Fruit fly (Drosophila melanogaster) whole organism, embryonic: Measurements from ENCODE around the gene CG10660.
A peak's percentile ranks its signal among the peaks of the same experiment; 100 is the strongest.

Experiments used
- Asciz ChIP-seq: fragments of 200-800 bp; sonication (Bioruptor generic); optimal IDR thresholded peaks from 2 replicates; lab custom pipeline; 2017; ENCODE audit warnings: missing biosample characterization, mild to moderate bottlenecking, missing genetic modification characterization, missing genetic modification reagents
- B-H1 ChIP-seq: fragments of 200-800 bp; sonication (Bioruptor generic); IDR thresholded peaks from 3 replicates; pipeline ENCODE4 v1.3.6; 2022; ENCODE audit warnings: missing biosample characterization, missing genetic modification characterization
- Bdp1 ChIP-seq: fragments of 200-800 bp; sonication (Bioruptor generic); optimal IDR thresholded peaks from 3 replicates; lab custom pipeline; 2016; ENCODE audit warnings: missing biosample characterization, missing genetic modification characterization
- CG11093 ChIP-seq: fragments of 200-800 bp; sonication (Bioruptor generic); IDR thresholded peaks from 3 replicates; pipeline ENCODE4 v1.3.6; 2022; ENCODE audit warnings: missing biosample characterization, missing genetic modification characterization
- CG12769 ChIP-seq: fragments of 200-800 bp; sonication (Bioruptor generic); optimal IDR thresholded peaks from 2 replicates; lab custom pipeline; 2019; ENCODE audit warnings: missing biosample characterization, mild to moderate bottlenecking, missing genetic modification characterization, moderate library complexity
- CG14441 ChIP-seq: fragments of 200-800 bp; sonication (Bioruptor generic); IDR thresholded peaks from 2 replicates; pipeline ENCODE4 v1.3.6; 2022; ENCODE audit warnings: missing biosample characterization, missing genetic modification characterization
- CG16779 ChIP-seq: fragments of 200-800 bp; sonication (Bioruptor generic); IDR thresholded peaks from 2 replicates; pipeline ENCODE4 v1.3.6; 2022; ENCODE audit warnings: missing biosample characterization, missing genetic modification characterization
- CG17359 ChIP-seq: fragments of 200-800 bp; sonication (Bioruptor generic); optimal IDR thresholded peaks from 3 replicates; lab custom pipeline; 2018; ENCODE audit warnings: missing biosample characterization, mild to moderate bottlenecking, missing genetic modification characterization, moderate library complexity
- CG17361 ChIP-seq: fragments of 200-800 bp; sonication (Bioruptor generic); IDR thresholded peaks from 3 replicates; pipeline ENCODE4 v1.3.6; 2022; ENCODE audit warnings: missing biosample characterization, missing genetic modification characterization
- CG17802 ChIP-seq: fragments of 200-800 bp; sonication (Bioruptor generic); optimal IDR thresholded peaks from 2 replicates; lab custom pipeline; 2018; ENCODE audit warnings: missing biosample characterization, mild to moderate bottlenecking, missing genetic modification characterization, moderate library complexity
- CG1832 ChIP-seq: fragments of 200-800 bp; sonication (Bioruptor generic); optimal IDR thresholded peaks from 2 replicates; lab custom pipeline; 2017; ENCODE audit warnings: missing biosample characterization, mild to moderate bottlenecking, missing genetic modification characterization, inconsistent platforms
- CG31388 ChIP-seq: fragments of 200-800 bp; sonication (Bioruptor generic); optimal IDR thresholded peaks from 2 replicates; lab custom pipeline; 2016; ENCODE audit warnings: missing biosample characterization, missing genetic modification characterization
- CG34224 ChIP-seq: fragments of 200-800 bp; sonication (Bioruptor generic); IDR thresholded peaks from 3 replicates; pipeline ENCODE4 v1.3.6; 2022; ENCODE audit warnings: missing biosample characterization, missing genetic modification characterization; ENCODE audit not compliant: partially characterized antibody
- CG42726 ChIP-seq: fragments of 200-800 bp; sonication (Bioruptor generic); IDR thresholded peaks from 2 replicates; pipeline ENCODE4 v1.3.6; 2022; ENCODE audit warnings: missing biosample characterization, missing genetic modification characterization; ENCODE audit not compliant: partially characterized antibody
- CG43689 ChIP-seq: fragments of 200-800 bp; sonication (Bioruptor generic); IDR thresholded peaks from 2 replicates; pipeline ENCODE4 v1.3.6; 2022; ENCODE audit warnings: missing biosample characterization, missing genetic modification characterization
- CG4404 ChIP-seq: fragments of 200-800 bp; sonication (Bioruptor generic); IDR thresholded peaks from 2 replicates; pipeline ENCODE4 v1.3.6; 2022; ENCODE audit warnings: missing biosample characterization, missing genetic modification characterization
- CG4707 ChIP-seq: fragments of 200-800 bp; sonication (Bioruptor generic); optimal IDR thresholded peaks from 2 replicates; lab custom pipeline; 2018; ENCODE audit warnings: missing biosample characterization, mild to moderate bottlenecking, missing genetic modification characterization, moderate library complexity
- CG4820 ChIP-seq: fragments of 200-800 bp; sonication (Bioruptor generic); optimal IDR thresholded peaks from 3 replicates; lab custom pipeline; 2016; ENCODE audit warnings: missing biosample characterization, missing genetic modification characterization
- CG6813 ChIP-seq: fragments of 200-800 bp; sonication (Bioruptor generic); optimal IDR thresholded peaks from 2 replicates; lab custom pipeline; 2017; ENCODE audit warnings: missing biosample characterization, missing genetic modification characterization, mild to moderate bottlenecking, moderate library complexity, missing genetic modification reagents
- CG7372 ChIP-seq: fragments of 200-800 bp; sonication (Bioruptor generic); IDR thresholded peaks from 2 replicates; pipeline ENCODE4 v1.3.6; 2022; ENCODE audit warnings: missing biosample characterization, missing genetic modification characterization
- CG8478 ChIP-seq: fragments of >200 bp; optimal IDR thresholded peaks from 2 replicates; lab custom pipeline; 2018
- CG9437 ChIP-seq: fragments of 200-800 bp; sonication (Bioruptor generic); optimal IDR thresholded peaks from 2 replicates; lab custom pipeline; 2018; ENCODE audit warnings: missing biosample characterization, mild to moderate bottlenecking, missing genetic modification characterization
- CG9932 ChIP-seq: fragments of 200-800 bp; sonication (Bioruptor generic); IDR thresholded peaks from 2 replicates; pipeline ENCODE4 v1.3.6; 2022; ENCODE audit warnings: missing biosample characterization, missing genetic modification characterization
- D19A ChIP-seq: fragments of 200-800 bp; optimal IDR thresholded peaks from 3 replicates; lab custom pipeline; 2019; ENCODE audit warnings: missing biosample characterization, mild to moderate bottlenecking, missing genetic modification characterization, moderate library complexity
- Elba2 ChIP-seq: fragments of 200-800 bp; sonication (Bioruptor generic); optimal IDR thresholded peaks from 3 replicates; lab custom pipeline; 2016; ENCODE audit warnings: missing biosample characterization, missing genetic modification characterization
- Ets97D ChIP-seq: fragments of 200-800 bp; sonication (Bioruptor generic); optimal IDR thresholded peaks from 3 replicates; lab custom pipeline; 2016; ENCODE audit warnings: missing biosample characterization, missing genetic modification characterization
- Fer2 ChIP-seq: fragments of 200-800 bp; sonication (Bioruptor generic); optimal IDR thresholded peaks from 2 replicates; lab custom pipeline; 2018; ENCODE audit warnings: missing biosample characterization, mild to moderate bottlenecking, missing genetic modification characterization, moderate library complexity
- Hr39 ChIP-seq: fragments of >200 bp; optimal IDR thresholded peaks from 2 replicates; lab custom pipeline; 2017
- Lpt ChIP-seq: fragments of >200 bp; optimal IDR thresholded peaks from 2 replicates; lab custom pipeline; 2018; ENCODE audit warnings: missing biosample characterization, missing genetic modification characterization
- Mad ChIP-seq: fragments of 200-800 bp; sonication (Bioruptor generic); optimal IDR thresholded peaks from 2 replicates; lab custom pipeline; 2016; ENCODE audit warnings: missing biosample characterization, missing genetic modification characterization
- PHDP ChIP-seq: fragments of 200-800 bp; sonication (Bioruptor generic); optimal IDR thresholded peaks from 3 replicates; lab custom pipeline; 2018; ENCODE audit warnings: missing biosample characterization, mild to moderate bottlenecking, missing genetic modification characterization, moderate library complexity
- Scr ChIP-seq: fragments of 200-800 bp; sonication (Bioruptor generic); IDR thresholded peaks from 2 replicates; pipeline ENCODE4 v1.3.6; 2022; ENCODE audit warnings: missing biosample characterization, missing genetic modification characterization; ENCODE audit not compliant: partially characterized antibody
- Tbp ChIP-seq: fragments of >200 bp; optimal IDR thresholded peaks from 2 replicates; lab custom pipeline; 2018; ENCODE audit warnings: missing biosample characterization, missing genetic modification characterization
- ac ChIP-seq: fragments of 200-800 bp; sonication (Bioruptor generic); optimal IDR thresholded peaks from 3 replicates; lab custom pipeline; 2017; ENCODE audit warnings: missing biosample characterization, mild to moderate bottlenecking, missing genetic modification characterization
- ara ChIP-seq: fragments of 200-800 bp; sonication (Bioruptor generic); IDR thresholded peaks from 2 replicates; pipeline ENCODE4 v1.3.6; 2022; ENCODE audit warnings: missing biosample characterization, missing genetic modification characterization
- bcd ChIP-seq: fragments of 200-800 bp; sonication (Bioruptor generic); optimal IDR thresholded peaks from 2 replicates; lab custom pipeline; 2017; ENCODE audit warnings: missing biosample characterization, mild to moderate bottlenecking, missing genetic modification characterization
- cad ChIP-seq: fragments of >200 bp; optimal IDR thresholded peaks from 2 replicates; lab custom pipeline; 2017; ENCODE audit warnings: missing biosample characterization, missing genetic modification characterization
- cas ChIP-seq: fragments of 200-800 bp; sonication (Bioruptor generic); IDR thresholded peaks from 2 replicates; pipeline ENCODE4 v1.3.6; 2022; ENCODE audit warnings: missing biosample characterization, missing genetic modification characterization
- cato ChIP-seq: fragments of 200-800 bp; sonication (Bioruptor generic); optimal IDR thresholded peaks from 2 replicates; lab custom pipeline; 2016; ENCODE audit warnings: missing biosample characterization, missing genetic modification characterization, borderline replicate concordance
- da ChIP-seq: fragments of 200-800 bp; sonication (Bioruptor generic); optimal IDR thresholded peaks from 2 replicates; lab custom pipeline; 2016; ENCODE audit warnings: missing biosample characterization, missing genetic modification characterization
- dm ChIP-seq: fragments of 200-800 bp; sonication (Bioruptor generic); optimal IDR thresholded peaks from 3 replicates; lab custom pipeline; 2016; ENCODE audit warnings: missing biosample characterization, missing genetic modification characterization
- gcm ChIP-seq: fragments of 200-800 bp; sonication (Bioruptor generic); optimal IDR thresholded peaks from 2 replicates; lab custom pipeline; 2019; ENCODE audit warnings: missing biosample characterization, mild to moderate bottlenecking, missing genetic modification characterization, moderate library complexity
- mam ChIP-seq: fragments of 200-800 bp; sonication (Bioruptor generic); optimal IDR thresholded peaks from 3 replicates; lab custom pipeline; 2016; ENCODE audit warnings: missing biosample characterization, missing genetic modification characterization
- nau ChIP-seq: fragments of 200-800 bp; sonication (Bioruptor generic); optimal IDR thresholded peaks from 3 replicates; lab custom pipeline; 2017; ENCODE audit warnings: missing biosample characterization, mild to moderate bottlenecking, missing genetic modification characterization, missing genetic modification reagents
- nmo ChIP-seq: fragments of 200-800 bp; sonication (Bioruptor generic); optimal IDR thresholded peaks from 2 replicates; lab custom pipeline; 2018; ENCODE audit warnings: missing biosample characterization, mild to moderate bottlenecking, missing genetic modification characterization, moderate library complexity
- repo ChIP-seq: fragments of 200-800 bp; sonication (Bioruptor generic); optimal IDR thresholded peaks from 2 replicates; lab custom pipeline; 2016; ENCODE audit warnings: missing biosample characterization, missing genetic modification characterization
- shn ChIP-seq: fragments of 200-800 bp; sonication (Bioruptor generic); optimal IDR thresholded peaks from 3 replicates; lab custom pipeline; 2016; ENCODE audit warnings: missing biosample characterization, missing genetic modification characterization
- slp2 ChIP-seq: fragments of 200-800 bp; sonication (Bioruptor generic); optimal IDR thresholded peaks from 2 replicates; lab custom pipeline; 2016; ENCODE audit warnings: missing biosample characterization, missing genetic modification characterization
- tap ChIP-seq: fragments of 200-800 bp; optimal IDR thresholded peaks from 3 replicates; lab custom pipeline; 2019; ENCODE audit warnings: missing biosample characterization, mild to moderate bottlenecking, missing genetic modification characterization, moderate library complexity
- trem ChIP-seq: fragments of 200-800 bp; optimal IDR thresholded peaks from 3 replicates; lab custom pipeline; 2019; ENCODE audit warnings: missing biosample characterization, mild to moderate bottlenecking, missing genetic modification characterization, moderate library complexity
- twi ChIP-seq: fragments of 200-800 bp; optimal IDR thresholded peaks from 2 replicates; lab custom pipeline; 2019; ENCODE audit warnings: missing biosample characterization, mild to moderate bottlenecking, missing genetic modification characterization, moderate library complexity

Gene CG10660

DNA sequence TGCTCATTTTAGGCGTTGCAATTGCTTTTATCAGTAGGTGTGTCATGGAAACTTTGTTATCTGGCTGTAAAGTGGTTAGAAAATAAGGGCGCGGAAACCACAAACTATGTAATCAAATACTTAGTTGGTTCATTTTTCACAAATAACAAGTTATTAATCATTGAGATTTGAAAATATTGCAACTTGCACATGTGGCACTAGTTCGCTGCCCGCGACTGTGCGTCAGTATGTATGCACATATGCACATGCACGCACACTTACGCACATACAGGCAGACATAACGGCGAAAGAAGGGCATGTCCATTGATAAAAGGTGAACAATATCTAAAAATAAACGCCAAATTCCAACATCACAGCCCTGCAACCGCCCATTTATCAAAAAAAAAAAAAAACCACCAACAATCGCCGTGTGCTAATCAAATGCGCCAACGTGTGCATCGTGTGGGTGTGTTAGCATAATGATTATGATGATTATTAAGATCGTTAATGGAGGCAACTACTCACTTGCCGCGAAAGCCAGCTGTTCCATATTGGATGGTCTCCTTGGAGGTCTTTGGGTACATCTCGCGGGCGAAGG, 39.0 kb upstream of the CG10660 start (continued):
- peak; percentile 42 for TF ChIP-seq nmo
- TF ChIP-seq Bdp1: no peak
- no peak for TF ChIP-seq Scr
- peak; percentile 18 for TF ChIP-seq CG9437 (GFP tag; lab: Kevin White, UChicago)
- no peak for TF ChIP-seq CG16779 (GFP tag; lab: Robert Waterston, UW)
- peak; percentile 8 for TF ChIP-seq trem
- no peak for TF ChIP-seq da (GFP tag; lab: Kevin White, UChicago)
- no peak for TF ChIP-seq CG43689 (GFP tag; lab: Robert Waterston, UW)
- TF ChIP-seq dm (GFP tag; lab: Kevin White, UChicago): no peak
- TF ChIP-seq Tbp (GFP tag; lab: Kevin White, UChicago): no peak
- 0 out of 3 replicates have a peak, but pooled peaks have one; percentile 14 for TF ChIP-seq CG34224
- peak; percentile 20 for TF ChIP-seq slp2 (GFP tag; lab: Kevin White, UChicago)
- no peak for TF ChIP-seq repo (GFP tag; lab: Kevin White, UChicago)
- TF ChIP-seq CG4404: 0 out of 2 replicates have a peak, but pooled peaks have one; percentile 11
- no peak for TF ChIP-seq CG12769 (tag; lab: Kevin White, UChicago)
- no peak for TF ChIP-seq cas
- no peak for TF ChIP-seq CG7372 (GFP tag; lab: Robert Waterston, UW)
- TF ChIP-seq CG31388 (GFP tag; lab: Kevin White, UChicago): no peak
- no peak for TF ChIP-seq Lpt
- no peak for TF ChIP-seq CG11093
- TF ChIP-seq Elba2 (GFP tag; lab: Kevin White, UChicago): no peak
- peak; percentile 54 for TF ChIP-seq shn (GFP tag; lab: Kevin White, UChicago)
- peak; percentile 59 for TF ChIP-seq nau (GFP tag; lab: Kevin White, UChicago)
- peak; percentile 26; the same call in 1 of the 3 replicates for TF ChIP-seq B-H1 (GFP tag; lab: Robert Waterston, UW)
- TF ChIP-seq Hr39 (lab: Kevin White, UChicago): no peak
- no peak for TF ChIP-seq cato (GFP tag; lab: Kevin White, UChicago)
- TF ChIP-seq ac (GFP tag; lab: Kevin White, UChicago): no peak
- TF ChIP-seq CG9932 (GFP tag; lab: Robert Waterston, UW): no peak
- TF ChIP-seq CG17361 (GFP tag; lab: Robert Waterston, UW): peak; percentile 10; the same call in 2 of the 3 replicates
- no peak for TF ChIP-seq CG1832 (GFP tag; lab: Kevin White, UChicago)
- peak; percentile 15 for TF ChIP-seq CG17802 (tag; lab: Kevin White, UChicago)
- no peak for TF ChIP-seq CG8478 (lab: Kevin White, UChicago)
- peak; percentile 31 for TF ChIP-seq CG6813
- TF ChIP-seq tap (tag; lab: Kevin White, UChicago): peak; percentile 49
- TF ChIP-seq mam: peak; percentile 26
- peak; percentile 48 for TF ChIP-seq PHDP (tag; lab: Kevin White, UChicago)
- TF ChIP-seq Mad (GFP tag; lab: Kevin White, UChicago): peak; percentile 1
- peak; percentile 12 for TF ChIP-seq twi (tag; lab: Kevin White, UChicago)
- peak; percentile 57 for TF ChIP-seq Asciz (GFP tag; lab: Kevin White, UChicago)
- TF ChIP-seq ara (GFP tag; lab: Robert Waterston, UW): peak; percentile 63
- TF ChIP-seq cad: no peak
- peak; percentile 68 for TF ChIP-seq CG14441 (GFP tag; lab: Robert Waterston, UW)
- TF ChIP-seq Ets97D (GFP tag; lab: Kevin White, UChicago): no peak
- peak; percentile 59 for TF ChIP-seq D19A (tag; lab: Kevin White, UChicago)
- no peak for TF ChIP-seq CG42726 (GFP tag; lab: Robert Waterston, UW)
- peak; percentile 70 for TF ChIP-seq CG17359
- peak; percentile 19 for TF ChIP-seq CG4707
- TF ChIP-seq gcm (GFP tag; lab: Kevin White, UChicago): peak; percentile 21
- TF ChIP-seq Fer2 (tag; lab: Kevin White, UChicago): no peak
- peak; percentile 25 for TF ChIP-seq bcd
- peak; percentile 18 for TF ChIP-seq CG4820 (GFP tag; lab: Kevin White, UChicago)
